Worm (Caenorhabditis elegans) whole organism, young adult: ENCODE measurements around the gene B0024.15.

Source experiments
- F55B11.4 ChIP-seq: sonication (generic microtip); optimal IDR thresholded peaks from 2 replicates; lab custom pipeline; 2016; ENCODE audit warnings: missing compliant biosample characterization, missing genetic modification characterization, borderline replicate concordance; ENCODE audit not compliant: insufficient read depth
- atf-7 ChIP-seq: sonication (generic microtip); optimal IDR thresholded peaks from 2 replicates; lab custom pipeline; 2017; ENCODE audit warnings: mild to moderate bottlenecking, missing genetic modification characterization, missing compliant biosample characterization
- die-1 ChIP-seq: sonication (generic microtip); optimal IDR thresholded peaks from 2 replicates; lab custom pipeline; 2016; ENCODE audit warnings: missing genotype, mild to moderate bottlenecking, missing genetic modification characterization, missing compliant biosample characterization
- madf-10 ChIP-seq: sonication (generic microtip); optimal IDR thresholded peaks from 2 replicates; lab custom pipeline; 2016; ENCODE audit warnings: mild to moderate bottlenecking, missing genetic modification characterization, missing compliant biosample characterization
- nfya-1 ChIP-seq: sonication (generic microtip); optimal IDR thresholded peaks from 2 replicates; lab custom pipeline; 2017; ENCODE audit warnings: antibody characterized with exemption, missing compliant biosample characterization, missing genetic modification characterization, borderline replicate concordance; ENCODE audit not compliant: insufficient read depth
- rec-8 ChIP-seq, 2 experiments: sonication (generic microtip); optimal IDR thresholded peaks; 2 replicates each; lab custom pipeline; 2016; ENCODE audit warnings: mild to moderate bottlenecking in 2 of 2, missing genetic modification characterization in 2 of 2, missing genetic modification reagents in 2 of 2, missing genotype in 2 of 2, missing biosample characterization in 1 of 2, missing compliant biosample characterization in 1 of 2, moderate library complexity in 1 of 2
- repo-1 ChIP-seq: sonication (generic microtip); optimal IDR thresholded peaks from 2 replicates; lab custom pipeline; 2017; ENCODE audit warnings: mild to moderate bottlenecking, missing genetic modification characterization, missing compliant biosample characterization
- xnd-1 ChIP-seq: sonication (generic microtip); optimal IDR thresholded peaks from 2 replicates; lab custom pipeline; 2016; ENCODE audit warnings: missing genotype, missing genetic modification reagents, missing genetic modification characterization, missing compliant biosample characterization
- ztf-3 ChIP-seq: fragments of 200-800 bp; sonication (Bioruptor generic); optimal IDR thresholded peaks from 2 replicates; lab custom pipeline; 2018; ENCODE audit warnings: mild to moderate bottlenecking, missing genetic modification characterization, missing compliant biosample characterization
- ztf-6 ChIP-seq: fragments of 200-800 bp; sonication (Bioruptor generic); IDR thresholded peaks from 2 replicates; pipeline ENCODE4 v1.3.6; 2022; ENCODE audit warnings: missing genetic modification reagents, missing genetic modification characterization, missing compliant biosample characterization

- no peak for TF ChIP-seq ztf-6 (GFP tag; lab: Robert Waterston, UW)
- TF ChIP-seq die-1 (tag; lab: Kevin White, UChicago): no peak
- no peak for TF ChIP-seq nfya-1 (tag; lab: Kevin White, UChicago)
- TF ChIP-seq atf-7: no peak
- no peak for TF ChIP-seq xnd-1
- no peak for TF ChIP-seq ztf-3 (GFP tag; lab: Kevin White, UChicago)
- TF ChIP-seq madf-10: no peak
- TF ChIP-seq F55B11.4 (tag; lab: Kevin White, UChicago): no peak
- TF ChIP-seq rec-8 (tag; optimal IDR thresholded peaks at IDR 0.05; lab: Kevin White, UChicago): no peak
- TF ChIP-seq repo-1: no peak
These were observed 42.2 kb downstream of the B0024.15 start, which contains the start of gene crm-1 for ce11 chrV:10332012-10332411.
